Worm (Caenorhabditis elegans) whole organism, L2 larva: ENCODE data around the gene F28C10.3.
A peak's percentile ranks its signal among the peaks of the same experiment; 100 is the strongest.

Experiments used
- C34F6.9 ChIP-seq: fragments of 150-350 bp; optimal IDR thresholded peaks from 2 replicates; lab custom pipeline; 2014; ENCODE audit warnings: missing biosample characterization, missing genetic modification characterization
- F13H6.1 ChIP-seq: sonication (generic microtip); optimal IDR thresholded peaks from 2 replicates; lab custom pipeline; 2016; ENCODE audit warnings: missing genetic modification characterization, missing compliant biosample characterization
- Y55F3AM.14 ChIP-seq: fragments of 200-800 bp; sonication (Bioruptor generic); optimal IDR thresholded peaks from 2 replicates; lab custom pipeline; 2018; ENCODE audit warnings: mild to moderate bottlenecking, missing genetic modification characterization, missing compliant biosample characterization
- aly-2 ChIP-seq: fragments of 150-350 bp; optimal IDR thresholded peaks from 2 replicates; lab custom pipeline; 2014; ENCODE audit warnings: missing biosample characterization, missing genetic modification characterization
- ama-1 ChIP-seq: fragments of 150-350 bp; optimal IDR thresholded peaks from 2 replicates; lab custom pipeline; 2018; ENCODE audit warnings: inconsistent platforms
- blmp-1 ChIP-seq: sonication (generic microtip); optimal IDR thresholded peaks from 2 replicates; lab custom pipeline; 2017; ENCODE audit warnings: missing genetic modification characterization, mild to moderate bottlenecking, missing compliant biosample characterization, antibody characterized with exemption, moderate library complexity; ENCODE audit not compliant: insufficient read depth
- crh-2 ChIP-seq: sonication (generic microtip); optimal IDR thresholded peaks from 2 replicates; lab custom pipeline; 2017; ENCODE audit warnings: missing biosample characterization, missing genetic modification characterization
- dmd-4 ChIP-seq: sonication (generic microtip); optimal IDR thresholded peaks from 2 replicates; lab custom pipeline; 2017; ENCODE audit warnings: missing biosample characterization, missing genetic modification characterization
- egl-27 ChIP-seq: sonication (generic microtip); optimal IDR thresholded peaks from 3 replicates; lab custom pipeline; 2017; ENCODE audit warnings: missing biosample characterization, missing genetic modification reagents, missing genetic modification characterization
- fos-1 ChIP-seq: fragments of 150-350 bp; optimal IDR thresholded peaks from 2 replicates; lab custom pipeline; 2014; ENCODE audit warnings: missing biosample characterization, missing genetic modification characterization
- gmeb-1 ChIP-seq: fragments of 150-350 bp; optimal IDR thresholded peaks from 2 replicates; lab custom pipeline; 2014; ENCODE audit warnings: missing biosample characterization, missing genetic modification characterization
- lin-11 ChIP-seq: fragments of 150-350 bp; sonication (generic microtip); optimal IDR thresholded peaks from 2 replicates; lab custom pipeline; 2014; ENCODE audit warnings: missing biosample characterization, missing genetic modification characterization, inconsistent platforms, mixed read lengths
- lin-13 ChIP-seq: fragments of 150-350 bp; optimal IDR thresholded peaks from 2 replicates; lab custom pipeline; 2014; ENCODE audit warnings: missing biosample characterization, missing genetic modification reagents, missing genetic modification characterization
- lin-39 ChIP-seq: fragments of 150-350 bp; optimal IDR thresholded peaks from 2 replicates; lab custom pipeline; 2014; ENCODE audit warnings: missing biosample characterization, missing genetic modification reagents, missing genetic modification characterization
- lsy-2 ChIP-seq, 2 experiments: fragments of 150-350 bp in 1 of 2; sonication (generic microtip) in 1 of 2; optimal IDR thresholded peaks; 2 replicates each; lab custom pipeline; 2014 to 2017; ENCODE audit warnings: missing biosample characterization in 2 of 2, missing genetic modification characterization in 2 of 2
- mdl-1 ChIP-seq, 2 experiments: fragments of 150-350 bp in 1 of 2; sonication (generic microtip) in 1 of 2; optimal IDR thresholded peaks; 2 replicates each; lab custom pipeline; 2017; ENCODE audit warnings: missing biosample characterization in 2 of 2, missing genetic modification characterization in 2 of 2
- nhr-129 ChIP-seq: fragments of 150-350 bp; optimal IDR thresholded peaks from 2 replicates; lab custom pipeline; 2014; ENCODE audit warnings: missing biosample characterization, missing genetic modification characterization
- nhr-21 ChIP-seq: fragments of 150-350 bp; optimal IDR thresholded peaks from 2 replicates; lab custom pipeline; 2014; ENCODE audit warnings: missing biosample characterization, missing genetic modification characterization
- nhr-25 ChIP-seq: fragments of 150-350 bp; sonication (generic microtip); optimal IDR thresholded peaks from 3 replicates; lab custom pipeline; 2014; ENCODE audit warnings: missing biosample characterization, missing genetic modification characterization
- nhr-6 ChIP-seq: fragments of 150-350 bp; optimal IDR thresholded peaks from 2 replicates; lab custom pipeline; 2014; ENCODE audit warnings: missing biosample characterization, missing genetic modification characterization
- nhr-77 ChIP-seq: fragments of 150-350 bp; optimal IDR thresholded peaks from 2 replicates; lab custom pipeline; 2014; ENCODE audit warnings: missing biosample characterization, missing genetic modification characterization
- sem-4 ChIP-seq: fragments of 150-350 bp; optimal IDR thresholded peaks from 2 replicates; lab custom pipeline; 2014; ENCODE audit warnings: missing biosample characterization, missing genetic modification reagents, missing genetic modification characterization
- skn-1 ChIP-seq: sonication (generic microtip); optimal IDR thresholded peaks from 2 replicates; lab custom pipeline; 2017; ENCODE audit warnings: missing biosample characterization, missing genetic modification characterization
- sma-3 ChIP-seq: sonication (generic microtip); optimal IDR thresholded peaks from 2 replicates; lab custom pipeline; 2016; ENCODE audit warnings: missing genetic modification reagents, missing genetic modification characterization, missing compliant biosample characterization
- sma-9 ChIP-seq, 2 experiments: fragments of 150-350 bp in 1 of 2; sonication (generic microtip) in 1 of 2; optimal IDR thresholded peaks; 2 replicates each; lab custom pipeline; 2014 to 2016; ENCODE audit warnings: missing genetic modification characterization in 2 of 2, mild to moderate bottlenecking in 1 of 2, missing biosample characterization in 1 of 2, missing compliant biosample characterization in 1 of 2, missing genetic modification reagents in 1 of 2, moderate library complexity in 1 of 2
- unc-39 ChIP-seq: fragments of 150-350 bp; optimal IDR thresholded peaks from 2 replicates; lab custom pipeline; 2014; ENCODE audit warnings: missing biosample characterization, missing genetic modification characterization
- unc-55 ChIP-seq: fragments of 150-350 bp; sonication (generic microtip); optimal IDR thresholded peaks from 3 replicates; lab custom pipeline; 2014; ENCODE audit warnings: missing biosample characterization, missing genetic modification reagents, missing genetic modification characterization
- unc-62 ChIP-seq: fragments of 150-350 bp; optimal IDR thresholded peaks from 2 replicates; lab custom pipeline; 2014; ENCODE audit warnings: missing biosample characterization, missing genetic modification reagents, missing genetic modification characterization
- zag-1 ChIP-seq: fragments of 150-350 bp; optimal IDR thresholded peaks from 2 replicates; lab custom pipeline; 2014; ENCODE audit warnings: missing biosample characterization, missing genetic modification characterization
- ztf-11 ChIP-seq: sonication (generic microtip); optimal IDR thresholded peaks from 2 replicates; lab custom pipeline; 2017; ENCODE audit warnings: missing biosample characterization, missing genetic modification characterization

The F28C10.3 gene

DNA sequence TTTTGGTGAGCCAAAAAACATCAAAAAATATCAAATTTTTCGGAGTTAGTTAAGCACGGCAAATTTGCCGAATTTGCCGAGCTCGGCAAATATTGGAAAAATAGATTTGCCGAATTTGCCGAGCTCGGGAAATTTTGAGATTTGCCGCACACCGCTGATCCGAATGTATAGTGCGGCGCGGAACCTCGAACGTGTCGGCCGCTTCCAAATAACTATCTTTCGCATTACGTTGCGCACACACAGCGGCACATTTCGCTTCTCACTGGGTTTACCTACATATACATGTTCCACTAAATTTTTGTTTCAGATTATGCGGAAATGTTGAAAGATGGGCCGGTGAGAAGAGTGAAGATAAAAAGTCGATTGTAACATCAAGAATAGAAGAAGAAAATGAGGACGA is 38.8 kb downstream of the F28C10.3 start:
- TF ChIP-seq dmd-4 (tag; lab: Kevin White, UChicago), result no peak
- TF ChIP-seq aly-2 (tag; lab: Kevin White, UChicago), result no peak
- no peak for TF ChIP-seq lsy-2 (tag; optimal IDR thresholded peaks at IDR 0.05; lab: Kevin White, UChicago)
- no peak for TF ChIP-seq ztf-11 (tag; lab: Kevin White, UChicago)

DNA sequence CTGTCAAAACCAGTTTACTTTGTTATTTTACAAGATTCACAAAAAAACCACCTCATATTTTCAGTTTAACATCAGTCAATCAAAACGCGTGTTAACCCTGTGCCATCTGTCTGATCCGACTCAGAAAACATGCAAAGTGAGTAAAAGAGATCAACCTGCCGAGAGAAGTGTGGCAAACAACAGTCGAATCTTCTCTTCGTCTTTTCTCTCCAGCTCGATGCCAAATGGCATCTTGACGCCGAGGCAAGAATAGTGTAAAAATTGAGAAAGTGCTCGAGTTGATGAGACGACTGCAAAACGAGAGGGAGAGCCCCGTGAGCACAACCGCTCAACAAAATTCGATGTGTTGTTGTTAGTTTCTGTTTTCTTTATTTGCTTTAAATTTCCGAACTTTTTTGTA is 42.7 kb downstream of the F28C10.3 start, which contains the start of gene B0310.1:
Gene B0310.1 (plus strand): TSS at position 310 of the 400 bp plus-strand sequence.
- TF ChIP-seq unc-55 (GFP tag; lab: Kevin White, UChicago) (no peak), nhr-129 (tag; lab: Kevin White, UChicago) (peak; percentile 51)

ce11 chrX:489635-490105 is 46.0 kb downstream of the F28C10.3 start, which contains the start of gene egl-17:
TSS of gene egl-17 (plus strand) at chrX:489685.
- TF ChIP-seq C34F6.9 (tag; lab: Kevin White, UChicago) (peak; percentile 58), lsy-2 (tag; optimal IDR thresholded peaks at IDR 0.05; lab: Kevin White, UChicago) (peak in 1 of 2 experiments; percentile 43), crh-2 (tag; lab: Kevin White, UChicago) (peak; percentile 71), aly-2 (tag; lab: Kevin White, UChicago) (no peak), lin-13 (GFP tag; lab: Kevin White, UChicago) (peak; percentile 52), nhr-21 (tag; lab: Kevin White, UChicago) (peak; percentile 61), mdl-1 (tag; optimal IDR thresholded peaks at IDR 0.05; lab: Kevin White, UChicago) (peak in 1 of 2 experiments; percentile 42), gmeb-1 (tag; lab: Kevin White, UChicago) (peak; percentile 66), lin-39 (tag; lab: Kevin White, UChicago) (no peak), sem-4 (tag; lab: Kevin White, UChicago) (peak; percentile 16), sma-9 (GFP tag; optimal IDR thresholded peaks at IDR 0.05; lab: Kevin White, UChicago) (peak; percentile 69), sma-9 (tag; optimal IDR thresholded peaks at IDR 0.05; lab: Kevin White, UChicago) (no peak), sma-3 (GFP tag; lab: Kevin White, UChicago) (peak; percentile 74), skn-1 (tag; lab: Kevin White, UChicago) (peak; percentile 56), nhr-6 (tag; lab: Kevin White, UChicago) (peak; percentile 20), ztf-11 (tag; lab: Kevin White, UChicago) (no peak), unc-62 (GFP tag; lab: Kevin White, UChicago) (no peak), nhr-129 (tag; lab: Kevin White, UChicago) (peak; percentile 82), F13H6.1 (tag; lab: Kevin White, UChicago) (peak; percentile 56), fos-1 (tag; lab: Kevin White, UChicago) (peak; percentile 75), zag-1 (tag; lab: Kevin White, UChicago) (peak; percentile 48), egl-27 (tag; lab: Kevin White, UChicago) (peak; percentile 49), dmd-4 (tag; lab: Kevin White, UChicago) (peak; percentile 1), nhr-25 (tag; lab: Kevin White, UChicago) (peak; percentile 34), nhr-77 (no peak), lin-11 (peak; percentile 47), Y55F3AM.14 (GFP tag; lab: Kevin White, UChicago) (peak; percentile 59), unc-55 (GFP tag; lab: Kevin White, UChicago) (peak; percentile 66), blmp-1 (tag; lab: Kevin White, UChicago) (no peak)

- no peak for TF ChIP-seq ama-1 (lab: Kevin White, UChicago)
- TF ChIP-seq Y55F3AM.14 (GFP tag; lab: Kevin White, UChicago), result no peak
- TF ChIP-seq unc-39, result no peak
- TF ChIP-seq zag-1 (tag; lab: Kevin White, UChicago), result no peak
- no peak for TF ChIP-seq F13H6.1 (tag; lab: Kevin White, UChicago)
These were observed 48.0 kb downstream of the F28C10.3 start for ce11 chrX:487669-488068.
